Fruit fly (Drosophila melanogaster) whole organism, embryonic: ENCODE measurements around the gene Lsd-1.
A peak's percentile ranks its signal among the peaks of the same experiment; 100 is the strongest.

Source experiments
- CG10321 ChIP-seq: fragments of 200-800 bp; sonication (Bioruptor generic); IDR thresholded peaks from 2 replicates; pipeline ENCODE4 v1.3.6; 2022; ENCODE audit warnings: missing biosample characterization, missing genetic modification characterization
- CG10565 ChIP-seq: fragments of 200-800 bp; sonication (Bioruptor generic); optimal IDR thresholded peaks from 3 replicates; lab custom pipeline; 2016; ENCODE audit warnings: missing biosample characterization, mild to moderate bottlenecking, missing genetic modification characterization
- CG13296 ChIP-seq: fragments of 200-800 bp; sonication (Bioruptor generic); optimal IDR thresholded peaks from 3 replicates; lab custom pipeline; 2018; ENCODE audit warnings: missing biosample characterization, mild to moderate bottlenecking, missing genetic modification characterization
- CG1529 ChIP-seq: fragments of 200-800 bp; sonication (Bioruptor generic); optimal IDR thresholded peaks from 3 replicates; lab custom pipeline; 2018; ENCODE audit warnings: missing biosample characterization, missing genetic modification characterization
- CG15514 ChIP-seq: fragments of 200-800 bp; sonication (Bioruptor generic); optimal IDR thresholded peaks from 3 replicates; lab custom pipeline; 2017; ENCODE audit warnings: missing biosample characterization, missing genetic modification characterization, mild to moderate bottlenecking, moderate library complexity, missing genetic modification reagents
- CG15601 ChIP-seq: fragments of 200-800 bp; sonication (Bioruptor generic); optimal IDR thresholded peaks from 3 replicates; lab custom pipeline; 2019; ENCODE audit warnings: missing biosample characterization, mild to moderate bottlenecking, missing genetic modification characterization, moderate library complexity
- CG15696 ChIP-seq: fragments of 200-800 bp; sonication (Bioruptor generic); optimal IDR thresholded peaks from 2 replicates; lab custom pipeline; 2019; ENCODE audit warnings: missing biosample characterization, mild to moderate bottlenecking, missing genetic modification characterization, moderate library complexity
- CG2116 ChIP-seq: fragments of 200-800 bp; sonication (Bioruptor generic); optimal IDR thresholded peaks from 3 replicates; lab custom pipeline; 2018; ENCODE audit warnings: missing biosample characterization, mild to moderate bottlenecking, missing genetic modification characterization
- CG2202 ChIP-seq: fragments of 200-800 bp; sonication (Bioruptor generic); optimal IDR thresholded peaks from 2 replicates; lab custom pipeline; 2018; ENCODE audit warnings: missing biosample characterization, mild to moderate bottlenecking, missing genetic modification characterization
- CG2678 ChIP-seq: fragments of 200-800 bp; sonication (Bioruptor generic); optimal IDR thresholded peaks from 3 replicates; lab custom pipeline; 2019; ENCODE audit warnings: missing biosample characterization, mild to moderate bottlenecking, missing genetic modification characterization, moderate library complexity
- CG31441 ChIP-seq: fragments of 200-800 bp; sonication (Bioruptor generic); IDR thresholded peaks from 2 replicates; pipeline ENCODE4 v1.3.6; 2022; ENCODE audit warnings: missing biosample characterization, missing genetic modification characterization
- CG33213 ChIP-seq: fragments of 200-800 bp; sonication (Bioruptor generic); optimal IDR thresholded peaks from 3 replicates; lab custom pipeline; 2016; ENCODE audit warnings: missing biosample characterization, missing genetic modification characterization
- CG5180 ChIP-seq: fragments of 200-800 bp; sonication (Bioruptor generic); optimal IDR thresholded peaks from 3 replicates; lab custom pipeline; 2017; ENCODE audit warnings: missing biosample characterization, missing genetic modification characterization, mild to moderate bottlenecking, moderate library complexity, missing genetic modification reagents
- CG6272 ChIP-seq: fragments of 200-800 bp; sonication (Bioruptor generic); IDR thresholded peaks from 2 replicates; pipeline ENCODE4 v1.3.6; 2022; ENCODE audit warnings: missing biosample characterization, missing genetic modification characterization
- CG7271 ChIP-seq: fragments of 200-800 bp; sonication (Bioruptor generic); optimal IDR thresholded peaks from 2 replicates; lab custom pipeline; 2018; ENCODE audit warnings: missing biosample characterization, mild to moderate bottlenecking, missing genetic modification characterization, moderate library complexity
- CG8478 ChIP-seq: fragments of >200 bp; optimal IDR thresholded peaks from 2 replicates; lab custom pipeline; 2018
- CG9609 ChIP-seq: fragments of 200-800 bp; sonication (Bioruptor generic); optimal IDR thresholded peaks from 3 replicates; lab custom pipeline; 2016; ENCODE audit warnings: missing biosample characterization, missing genetic modification characterization
- CG9817 ChIP-seq: fragments of 200-800 bp; sonication (Bioruptor generic); optimal IDR thresholded peaks from 2 replicates; lab custom pipeline; 2018; ENCODE audit warnings: missing biosample characterization, mild to moderate bottlenecking, missing genetic modification characterization, moderate library complexity
- Chrac-16 ChIP-seq: fragments of 200-800 bp; sonication (Bioruptor generic); optimal IDR thresholded peaks from 3 replicates; lab custom pipeline; 2016; ENCODE audit warnings: missing biosample characterization, missing genetic modification characterization
- Dip2 ChIP-seq: fragments of 200-800 bp; sonication (Bioruptor generic); IDR thresholded peaks from 2 replicates; pipeline ENCODE4 v1.3.6; 2022; ENCODE audit warnings: missing biosample characterization, missing genetic modification characterization
- Dref ChIP-seq: fragments of 200-800 bp; sonication (Bioruptor generic); IDR thresholded peaks from 2 replicates; pipeline ENCODE4 v1.3.6; 2022; ENCODE audit warnings: missing biosample characterization, missing genetic modification characterization
- Eip74EF ChIP-seq, 2 experiments: fragments of 200-800 bp in 1 of 2; fragments of >200 bp in 1 of 2; sonication (Bioruptor generic) in 1 of 2; optimal IDR thresholded peaks; 2 replicates each; lab custom pipeline; 2017 to 2019; ENCODE audit warnings: missing biosample characterization in 2 of 2, missing genetic modification characterization in 2 of 2, mild to moderate bottlenecking in 1 of 2, moderate library complexity in 1 of 2
- HLH4C ChIP-seq: fragments of 200-800 bp; sonication (Bioruptor generic); IDR thresholded peaks from 3 replicates; pipeline ENCODE4 v1.3.6; 2022; ENCODE audit warnings: missing biosample characterization, missing genetic modification characterization; ENCODE audit not compliant: partially characterized antibody
- Hand ChIP-seq: fragments of 200-800 bp; sonication (Bioruptor generic); optimal IDR thresholded peaks from 2 replicates; lab custom pipeline; 2017; ENCODE audit warnings: mild to moderate bottlenecking, missing biosample characterization, missing genetic modification reagents, missing genetic modification characterization
- Jarid2 ChIP-seq: fragments of 200-800 bp; sonication (Bioruptor generic); optimal IDR thresholded peaks from 3 replicates; lab custom pipeline; 2017; ENCODE audit warnings: mild to moderate bottlenecking, missing biosample characterization, missing genetic modification reagents, missing genetic modification characterization
- Max ChIP-seq: fragments of 200-800 bp; sonication (Bioruptor generic); optimal IDR thresholded peaks from 2 replicates; lab custom pipeline; 2016; ENCODE audit warnings: missing biosample characterization, mild to moderate bottlenecking, missing genetic modification characterization
- Myb ChIP-seq: fragments of 200-800 bp; sonication (Bioruptor generic); optimal IDR thresholded peaks from 2 replicates; lab custom pipeline; 2016; ENCODE audit warnings: missing biosample characterization, missing genetic modification characterization
- Rfx ChIP-seq: fragments of 200-800 bp; sonication (Bioruptor generic); IDR thresholded peaks from 2 replicates; pipeline ENCODE4 v1.3.6; 2022; ENCODE audit warnings: missing biosample characterization, missing genetic modification characterization
- Trl ChIP-seq, 3 experiments: fragments of >200 bp in 2 of 3; fragments of 200-800 bp in 1 of 3; sonication (Bioruptor generic) in 1 of 3; optimal IDR thresholded peaks; 2 replicates in 1 of 3; 3 replicates in 2 of 3; lab custom pipeline; 2016 to 2017; ENCODE audit warnings: missing biosample characterization in 1 of 3, missing genetic modification characterization in 1 of 3
- Xrp1 ChIP-seq: fragments of 200-800 bp; sonication (Bioruptor generic); IDR thresholded peaks from 2 replicates; pipeline ENCODE4 v1.3.6; 2022; ENCODE audit warnings: missing biosample characterization, missing genetic modification characterization
- ase ChIP-seq: fragments of 200-800 bp; sonication (Bioruptor generic); IDR thresholded peaks from 3 replicates; pipeline ENCODE4 v1.3.6; 2022; ENCODE audit warnings: missing biosample characterization, missing genetic modification characterization
- ato ChIP-seq: fragments of 200-800 bp; sonication (Bioruptor generic); IDR thresholded peaks from 2 replicates; pipeline ENCODE4 v1.3.6; 2022; ENCODE audit warnings: missing biosample characterization, missing genetic modification characterization; ENCODE audit not compliant: partially characterized antibody
- br ChIP-seq: fragments of >200 bp; optimal IDR thresholded peaks from 2 replicates; lab custom pipeline; 2017
- chm ChIP-seq: fragments of 200-800 bp; sonication (Bioruptor generic); IDR thresholded peaks from 2 replicates; pipeline ENCODE4 v1.3.6; 2022; ENCODE audit warnings: missing biosample characterization, missing genetic modification characterization
- croc ChIP-seq: fragments of 200-800 bp; sonication (Bioruptor generic); conservative IDR thresholded peaks from 3 replicates; pipeline ENCODE4 v1.3.6; 2022; ENCODE audit warnings: missing biosample characterization, missing genetic modification characterization
- dpn ChIP-seq, 2 experiments: fragments of 200-800 bp; sonication (Bioruptor generic); optimal IDR thresholded peaks; 3 replicates each; lab custom pipeline; 2016; ENCODE audit warnings: missing biosample characterization in 2 of 2, missing genetic modification characterization in 2 of 2
- ems ChIP-seq: fragments of 200-800 bp; sonication (Bioruptor generic); optimal IDR thresholded peaks from 3 replicates; lab custom pipeline; 2016; ENCODE audit warnings: missing biosample characterization, missing genetic modification characterization
- en ChIP-seq: fragments of 200-800 bp; sonication (Bioruptor generic); optimal IDR thresholded peaks from 2 replicates; lab custom pipeline; 2016; ENCODE audit warnings: missing biosample characterization, missing genetic modification characterization
- eve ChIP-seq, 2 experiments: fragments of >200 bp; optimal IDR thresholded peaks; 2 replicates each; lab custom pipeline; 2017; ENCODE audit warnings: missing biosample characterization in 2 of 2, missing genetic modification characterization in 2 of 2
- ewg ChIP-seq: fragments of 200-800 bp; sonication (Bioruptor generic); optimal IDR thresholded peaks from 3 replicates; lab custom pipeline; 2017; ENCODE audit warnings: mild to moderate bottlenecking, missing biosample characterization, missing genetic modification reagents, missing genetic modification characterization
- fd96Cb ChIP-seq: fragments of 200-800 bp; sonication (Bioruptor generic); optimal IDR thresholded peaks from 2 replicates; lab custom pipeline; 2018; ENCODE audit warnings: missing biosample characterization, mild to moderate bottlenecking, missing genetic modification characterization, moderate library complexity
- fru ChIP-seq: fragments of >200 bp; optimal IDR thresholded peaks from 2 replicates; lab custom pipeline; 2017
- inv ChIP-seq: fragments of 200-800 bp; sonication (Bioruptor generic); IDR thresholded peaks from 2 replicates; pipeline ENCODE4 v1.3.6; 2022; ENCODE audit warnings: missing biosample characterization, missing genetic modification characterization; ENCODE audit not compliant: partially characterized antibody
- maf-S ChIP-seq: fragments of 200-800 bp; sonication (Bioruptor generic); optimal IDR thresholded peaks from 2 replicates; lab custom pipeline; 2016; ENCODE audit warnings: missing biosample characterization, missing genetic modification characterization
- nmo ChIP-seq: fragments of 200-800 bp; sonication (Bioruptor generic); optimal IDR thresholded peaks from 2 replicates; lab custom pipeline; 2018; ENCODE audit warnings: missing biosample characterization, mild to moderate bottlenecking, missing genetic modification characterization, moderate library complexity
- pnt ChIP-seq: fragments of 200-800 bp; sonication (Bioruptor generic); optimal IDR thresholded peaks from 3 replicates; lab custom pipeline; 2016; ENCODE audit warnings: missing biosample characterization, missing genetic modification characterization
- pros ChIP-seq: fragments of 200-800 bp; sonication (Bioruptor generic); optimal IDR thresholded peaks from 3 replicates; lab custom pipeline; 2019; ENCODE audit warnings: missing biosample characterization, mild to moderate bottlenecking, missing genetic modification characterization, moderate library complexity
- ranshi ChIP-seq: fragments of 200-800 bp; sonication (Bioruptor generic); IDR thresholded peaks from 2 replicates; pipeline ENCODE4 v1.3.6; 2022; ENCODE audit warnings: missing biosample characterization, missing genetic modification characterization
- row ChIP-seq: fragments of 200-800 bp; sonication (Bioruptor generic); IDR thresholded peaks from 3 replicates; pipeline ENCODE4 v1.3.6; 2022; ENCODE audit warnings: missing biosample characterization, missing genetic modification characterization
- run ChIP-seq: fragments of 200-800 bp; sonication (Bioruptor generic); optimal IDR thresholded peaks from 3 replicates; lab custom pipeline; 2018; ENCODE audit warnings: missing biosample characterization, mild to moderate bottlenecking, missing genetic modification characterization
- sd ChIP-seq: fragments of 200-800 bp; sonication (Bioruptor generic); optimal IDR thresholded peaks from 3 replicates; lab custom pipeline; 2018; ENCODE audit warnings: missing biosample characterization, mild to moderate bottlenecking, missing genetic modification characterization, moderate library complexity
- z ChIP-seq: fragments of 200-800 bp; sonication (Bioruptor generic); IDR thresholded peaks from 3 replicates; pipeline ENCODE4 v1.3.6; 2022; ENCODE audit warnings: missing biosample characterization, missing genetic modification characterization

The Lsd-1 gene

DNA sequence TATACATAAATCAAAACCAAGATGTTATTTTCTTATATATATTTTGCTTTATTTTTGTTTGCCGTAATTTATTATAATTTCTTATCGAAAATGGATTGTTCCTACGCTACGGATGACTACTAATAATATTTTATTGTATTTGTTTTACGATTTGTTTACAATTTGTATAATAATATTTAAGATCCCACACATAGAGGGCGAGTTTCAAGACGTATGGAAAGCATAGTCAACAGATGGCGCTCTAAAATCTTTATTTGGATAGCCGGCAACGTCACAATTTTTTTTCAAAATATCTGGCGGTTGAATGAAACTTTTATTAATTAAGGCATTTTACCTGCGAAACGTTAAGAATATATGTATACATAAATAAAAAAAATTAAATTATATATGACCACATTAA is 41.7 kb upstream of the Lsd-1 start (continued):
- TF ChIP-seq sd (tag; lab: Kevin White, UChicago), result peak; percentile 21
- no peak for TF ChIP-seq row (GFP tag; lab: Robert Waterston, UW)
- TF ChIP-seq run (tag; lab: Kevin White, UChicago), result no peak
- TF ChIP-seq ato (GFP tag; lab: Robert Waterston, UW), result no peak
- TF ChIP-seq ase (GFP tag; lab: Robert Waterston, UW), result no peak
- TF ChIP-seq CG8478, result no peak
- TF ChIP-seq CG13296 (GFP tag; lab: Kevin White, UChicago), result peak; percentile 19
- TF ChIP-seq CG10565, result no peak
- TF ChIP-seq CG1529 (GFP tag; lab: Kevin White, UChicago), result no peak
- no peak for TF ChIP-seq en (GFP tag; lab: Kevin White, UChicago)
- no peak for TF ChIP-seq Max
- peak; percentile 70 for TF ChIP-seq Myb (GFP tag; lab: Kevin White, UChicago)
- peak in 1 of 2 experiments; percentile 31 for TF ChIP-seq eve (GFP tag; optimal IDR thresholded peaks at IDR 0.05; lab: Kevin White, UChicago)
- TF ChIP-seq CG33213, result no peak
- TF ChIP-seq Dip2 (GFP tag; lab: Robert Waterston, UW), result peak; percentile 98
- TF ChIP-seq chm (GFP tag; lab: Robert Waterston, UW), result no peak
- no peak for TF ChIP-seq fd96Cb (tag; lab: Kevin White, UChicago)
- no peak for TF ChIP-seq fru (lab: Kevin White, UChicago)
- TF ChIP-seq z (GFP tag; lab: Robert Waterston, UW), result no peak
- no peak for TF ChIP-seq CG2202
- TF ChIP-seq Rfx, result peak; percentile 62
- 0 out of 2 replicates have a peak, but pooled peaks have one; percentile 13 for TF ChIP-seq CG31441 (GFP tag; lab: Robert Waterston, UW)
- TF ChIP-seq Trl (optimal IDR thresholded peaks at IDR 0.05; lab: Kevin White, UChicago), result no peak
- peak; percentile 19 for TF ChIP-seq Trl (GFP tag; optimal IDR thresholded peaks at IDR 0.05; lab: Kevin White, UChicago)
- TF ChIP-seq ems, result no peak
- TF ChIP-seq CG15696, result peak; percentile 64
- TF ChIP-seq inv, result no peak
- peak; percentile 24 for TF ChIP-seq CG2116 (GFP tag; lab: Kevin White, UChicago)
- TF ChIP-seq CG5180 (GFP tag; lab: Kevin White, UChicago), result no peak
- peak; percentile 34 for TF ChIP-seq CG15514 (GFP tag; lab: Kevin White, UChicago)
- no peak for TF ChIP-seq Hand
- no peak for TF ChIP-seq HLH4C (GFP tag; lab: Robert Waterston, UW)
- peak; percentile 52 for TF ChIP-seq CG15601
- peak; percentile 9 for TF ChIP-seq maf-S (GFP tag; lab: Kevin White, UChicago)
- TF ChIP-seq CG10321, result no peak
- TF ChIP-seq Chrac-16, result no peak
- TF ChIP-seq Xrp1 (GFP tag; lab: Robert Waterston, UW), result no peak
- no peak for TF ChIP-seq croc (GFP tag; lab: Robert Waterston, UW)
- no peak for TF ChIP-seq Dref
- TF ChIP-seq ewg (GFP tag; lab: Kevin White, UChicago), result no peak
- TF ChIP-seq Eip74EF (GFP tag; optimal IDR thresholded peaks at IDR 0.05; lab: Kevin White, UChicago), result no peak
- no peak for TF ChIP-seq br (lab: Kevin White, UChicago)
- TF ChIP-seq pros (GFP tag; lab: Kevin White, UChicago), result peak; percentile 80
- no peak for TF ChIP-seq pnt (GFP tag; lab: Kevin White, UChicago)
- TF ChIP-seq CG9609 (GFP tag; lab: Kevin White, UChicago), result no peak
- TF ChIP-seq CG7271 (tag; lab: Kevin White, UChicago), result no peak
- TF ChIP-seq CG2678, result peak; percentile 42
- TF ChIP-seq nmo (GFP tag; lab: Kevin White, UChicago), result peak; percentile 50
- peak in 1 of 2 experiments; percentile 57 for TF ChIP-seq dpn (GFP tag; optimal IDR thresholded peaks at IDR 0.05; lab: Kevin White, UChicago)
- no peak for TF ChIP-seq CG6272 (GFP tag; lab: Robert Waterston, UW)
- no peak for TF ChIP-seq ranshi (GFP tag; lab: Robert Waterston, UW)
- TF ChIP-seq CG9817 (tag; lab: Kevin White, UChicago), result peak; percentile 56
- TF ChIP-seq Jarid2 (GFP tag; lab: Kevin White, UChicago), result peak; percentile 1
